Worm (Caenorhabditis elegans): ENCODE measurements around the gene fbxc-52.
"Not testable (repeated sequence)": the region's sequence is repeated elsewhere in the genome, so short reads cannot be mapped to it uniquely, and the experiment has no call there.

The fbxc-52 gene

ce11 chrII:3757499-3757898, 40.4 kb downstream of the fbxc-52 start, which contains the start of gene srx-111:
Gene srx-111 (plus strand): TSS chrII:3757799.
- TF ChIP-seq ccch-3 (GFP tag; optimal IDR thresholded peaks at IDR 0.05) (no peak), lin-26 (GFP tag; IDR thresholded peaks at IDR 0.05) (no peak), let-607 (tag; optimal IDR thresholded peaks at IDR 0.05) (no peak), gei-17 (GFP tag; optimal IDR thresholded peaks at IDR 0.05) (no peak), lin-40 (tag; optimal IDR thresholded peaks at IDR 0.05) (no peak), Y67H2A.10 (GFP tag; conservative IDR thresholded peaks at IDR 0.05) (no peak), D2030.7 (GFP tag; IDR thresholded peaks at IDR 0.05) (no peak), ekl-4 (GFP tag; IDR thresholded peaks at IDR 0.05) (no peak), snpc-1.1 (tag; optimal IDR thresholded peaks at IDR 0.05; ENCODE audit: insufficient read depth) (no peak)

DNA sequence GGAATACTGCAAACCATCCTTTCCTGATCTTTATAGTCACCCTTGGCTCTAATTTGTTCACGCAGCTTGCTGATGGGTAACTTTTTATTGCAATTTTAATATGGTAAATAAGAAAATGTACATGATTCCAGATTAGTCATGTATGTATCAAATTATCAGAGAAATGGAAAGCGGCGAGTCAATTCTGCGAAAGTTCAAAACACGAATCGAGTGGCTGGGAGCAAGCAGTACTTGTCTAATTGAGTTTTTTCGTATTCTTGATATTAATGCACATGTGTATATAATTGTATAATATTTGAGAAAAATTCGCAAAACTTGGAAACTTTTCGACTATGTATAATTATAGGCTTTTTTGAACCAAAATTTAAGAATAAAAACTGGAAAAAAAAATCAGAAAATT, 41.9 kb downstream of the fbxc-52 start, which contains the start of gene T24E12.12:
Gene T24E12.12, plus strand, starts transcription at position 281 of the 400 bp plus-strand sequence.
- TF ChIP-seq Y53F4B.3 (GFP tag; IDR thresholded peaks at IDR 0.05) (no peak), madf-6 (GFP tag; IDR thresholded peaks at IDR 0.05) (no peak), him-1 (tag; optimal IDR thresholded peaks at IDR 0.05) (no peak), F23B12.7 (tag; optimal IDR thresholded peaks at IDR 0.05; ENCODE audit: insufficient read depth) (no peak), C06A6.2 (GFP tag; conservative IDR thresholded peaks at IDR 0.05) (no peak), B0019.2 (GFP tag; conservative IDR thresholded peaks at IDR 0.05) (no peak), madf-10 (tag; optimal IDR thresholded peaks at IDR 0.05) (no peak), lin-26 (GFP tag; IDR thresholded peaks at IDR 0.05) (no peak), rpc-1 (optimal IDR thresholded peaks at IDR 0.05) (no peak), rpc-1 (tag; optimal IDR thresholded peaks at IDR 0.05) (no peak), ceh-58 (GFP tag; IDR thresholded peaks at IDR 0.05) (no peak), lin-35 (GFP tag; optimal IDR thresholded peaks at IDR 0.05) (no peak), cebp-2 (GFP tag; IDR thresholded peaks at IDR 0.05) (no peak), efl-1 (GFP tag; optimal IDR thresholded peaks at IDR 0.05) (no peak), F33H1.4 (GFP tag; IDR thresholded peaks at IDR 0.05) (no peak), let-607 (tag; optimal IDR thresholded peaks at IDR 0.05) (no peak), F57A8.1 (GFP tag; optimal IDR thresholded peaks at IDR 0.05) (no peak), ztf-3 (GFP tag; optimal IDR thresholded peaks at IDR 0.05) (no peak), Y79H2A.3 (GFP tag; conservative IDR thresholded peaks at IDR 0.05) (no peak)

DNA sequence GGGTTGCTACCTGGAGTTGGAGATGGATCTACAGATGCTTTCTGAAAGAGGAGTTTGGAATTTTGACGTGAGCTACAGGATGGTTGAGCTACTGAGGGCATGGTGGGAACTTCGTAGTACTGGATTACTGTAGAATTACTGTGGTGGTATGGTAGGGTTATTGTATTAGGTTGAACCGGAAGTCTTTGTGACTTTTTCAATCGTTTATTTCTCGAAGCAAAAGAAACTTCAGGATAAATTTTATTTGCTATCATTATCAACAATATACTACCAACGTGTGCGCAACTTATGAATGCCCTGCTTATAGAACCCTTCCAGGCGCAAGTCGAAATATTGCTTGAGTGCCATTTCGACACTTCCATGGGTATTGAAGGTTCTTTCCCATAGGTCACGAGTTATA, 44.5 kb downstream of the fbxc-52 start, which contains the start of gene T24E12.6:
Gene T24E12.6, minus strand, starts transcription at position 101 of the 400 bp plus-strand sequence.
- TF ChIP-seq attf-6, ztf-28, hsf-1 (GFP tag; IDR thresholded peaks at IDR 0.05): not testable (repeated sequence)

ce11 chrII:3764486-3764885, 47.4 kb downstream of the fbxc-52 start, which contains the start of gene srx-112:
Gene srx-112 (minus strand): TSS chrII:3764586.
- TF ChIP-seq B0035.1 (tag; optimal IDR thresholded peaks at IDR 0.05) (no peak), gei-17 (GFP tag; optimal IDR thresholded peaks at IDR 0.05) (no peak)

Measured in whole organism, young adult.